Fruit fly (Drosophila melanogaster) whole organism, embryonic: ENCODE results near the gene Rab9Db.
A peak's percentile ranks its signal among the peaks of the same experiment; 100 is the strongest.

Experiments
- ATbp ChIP-seq: fragments of 200-800 bp; sonication (Bioruptor generic); optimal IDR thresholded peaks from 2 replicates; lab custom pipeline; 2017; ENCODE audit warnings: missing biosample characterization, mild to moderate bottlenecking, missing genetic modification characterization, missing genetic modification reagents
- C15 ChIP-seq: fragments of 200-800 bp; sonication (Bioruptor generic); IDR thresholded peaks from 3 replicates; pipeline ENCODE4 v1.3.6; 2022; ENCODE audit warnings: missing biosample characterization, missing genetic modification characterization
- CG10462 ChIP-seq: fragments of 200-800 bp; sonication (Bioruptor generic); optimal IDR thresholded peaks from 2 replicates; lab custom pipeline; 2016; ENCODE audit warnings: missing biosample characterization, missing genetic modification characterization
- CG10979 ChIP-seq: fragments of 200-800 bp; sonication (Bioruptor generic); optimal IDR thresholded peaks from 2 replicates; lab custom pipeline; 2018; ENCODE audit warnings: missing biosample characterization, mild to moderate bottlenecking, missing genetic modification characterization, moderate library complexity
- CG11560 ChIP-seq: fragments of 200-800 bp; sonication (Bioruptor generic); IDR thresholded peaks from 3 replicates; pipeline ENCODE4 v1.3.6; 2022; ENCODE audit warnings: missing biosample characterization, missing genetic modification characterization
- CG1233 ChIP-seq: fragments of 200-800 bp; sonication (Bioruptor generic); optimal IDR thresholded peaks from 4 replicates; lab custom pipeline; 2018; ENCODE audit warnings: missing biosample characterization, mild to moderate bottlenecking, missing genetic modification characterization
- CG14441 ChIP-seq: fragments of 200-800 bp; sonication (Bioruptor generic); IDR thresholded peaks from 2 replicates; pipeline ENCODE4 v1.3.6; 2022; ENCODE audit warnings: missing biosample characterization, missing genetic modification characterization
- CG14860 ChIP-seq: fragments of 200-800 bp; sonication (Bioruptor generic); IDR thresholded peaks from 3 replicates; pipeline ENCODE4 v1.3.6; 2022; ENCODE audit warnings: missing biosample characterization, missing genetic modification characterization; ENCODE audit not compliant: partially characterized antibody
- CG15011 ChIP-seq: fragments of 200-800 bp; sonication (Bioruptor generic); optimal IDR thresholded peaks from 3 replicates; lab custom pipeline; 2018; ENCODE audit warnings: missing biosample characterization, mild to moderate bottlenecking, missing genetic modification characterization
- CG15269 ChIP-seq: fragments of 200-800 bp; sonication (Bioruptor generic); optimal IDR thresholded peaks from 2 replicates; lab custom pipeline; 2018; ENCODE audit warnings: missing biosample characterization, mild to moderate bottlenecking, missing genetic modification characterization, moderate library complexity
- CG1529 ChIP-seq: fragments of 200-800 bp; sonication (Bioruptor generic); optimal IDR thresholded peaks from 3 replicates; lab custom pipeline; 2018; ENCODE audit warnings: missing biosample characterization, missing genetic modification characterization
- CG15514 ChIP-seq: fragments of 200-800 bp; sonication (Bioruptor generic); optimal IDR thresholded peaks from 3 replicates; lab custom pipeline; 2017; ENCODE audit warnings: missing biosample characterization, missing genetic modification characterization, mild to moderate bottlenecking, moderate library complexity, missing genetic modification reagents
- CG17829 ChIP-seq: fragments of 200-800 bp; optimal IDR thresholded peaks from 2 replicates; lab custom pipeline; 2019; ENCODE audit warnings: missing biosample characterization, mild to moderate bottlenecking, missing genetic modification characterization, moderate library complexity
- CG17912 ChIP-seq: fragments of 200-800 bp; sonication (Bioruptor generic); optimal IDR thresholded peaks from 2 replicates; lab custom pipeline; 2018; ENCODE audit warnings: missing biosample characterization, mild to moderate bottlenecking, missing genetic modification characterization
- CG31441 ChIP-seq: fragments of 200-800 bp; sonication (Bioruptor generic); IDR thresholded peaks from 2 replicates; pipeline ENCODE4 v1.3.6; 2022; ENCODE audit warnings: missing biosample characterization, missing genetic modification characterization
- CG3281 ChIP-seq: fragments of 200-800 bp; sonication (Bioruptor generic); optimal IDR thresholded peaks from 3 replicates; lab custom pipeline; 2017; ENCODE audit warnings: missing biosample characterization, mild to moderate bottlenecking, missing genetic modification characterization
- CG33213 ChIP-seq: fragments of 200-800 bp; sonication (Bioruptor generic); optimal IDR thresholded peaks from 3 replicates; lab custom pipeline; 2016; ENCODE audit warnings: missing biosample characterization, missing genetic modification characterization
- CG3838 ChIP-seq: fragments of 200-800 bp; sonication (Bioruptor generic); optimal IDR thresholded peaks from 3 replicates; lab custom pipeline; 2016; ENCODE audit warnings: missing biosample characterization, missing genetic modification characterization
- CG3847 ChIP-seq: fragments of 200-800 bp; sonication (Bioruptor generic); IDR thresholded peaks from 2 replicates; pipeline ENCODE4 v1.3.6; 2022; ENCODE audit warnings: missing biosample characterization, missing genetic modification characterization
- CG6272 ChIP-seq: fragments of 200-800 bp; sonication (Bioruptor generic); IDR thresholded peaks from 2 replicates; pipeline ENCODE4 v1.3.6; 2022; ENCODE audit warnings: missing biosample characterization, missing genetic modification characterization
- D19B ChIP-seq: fragments of 200-800 bp; sonication (Bioruptor generic); optimal IDR thresholded peaks from 2 replicates; lab custom pipeline; 2017; ENCODE audit warnings: missing biosample characterization, mild to moderate bottlenecking, missing genetic modification characterization
- Dfd ChIP-seq, 2 experiments: fragments of >200 bp; optimal IDR thresholded peaks; 2 replicates each; lab custom pipeline; 2017; ENCODE audit warnings: missing biosample characterization in 2 of 2, missing genetic modification characterization in 2 of 2
- Dll ChIP-seq: fragments of 200-800 bp; sonication (Bioruptor generic); IDR thresholded peaks from 4 replicates; pipeline ENCODE4 v1.3.6; 2022; ENCODE audit warnings: missing biosample characterization, missing genetic modification characterization; ENCODE audit not compliant: partially characterized antibody
- Doc3 ChIP-seq: fragments of 200-800 bp; sonication (Bioruptor generic); IDR thresholded peaks from 3 replicates; pipeline ENCODE4 v1.3.6; 2022; ENCODE audit warnings: missing biosample characterization, missing genetic modification characterization; ENCODE audit not compliant: partially characterized antibody
- HLH4C ChIP-seq: fragments of 200-800 bp; sonication (Bioruptor generic); IDR thresholded peaks from 3 replicates; pipeline ENCODE4 v1.3.6; 2022; ENCODE audit warnings: missing biosample characterization, missing genetic modification characterization; ENCODE audit not compliant: partially characterized antibody
- Hand ChIP-seq: fragments of 200-800 bp; sonication (Bioruptor generic); optimal IDR thresholded peaks from 2 replicates; lab custom pipeline; 2017; ENCODE audit warnings: mild to moderate bottlenecking, missing biosample characterization, missing genetic modification reagents, missing genetic modification characterization
- Lim3 ChIP-seq: fragments of 200-800 bp; sonication (Bioruptor generic); IDR thresholded peaks from 2 replicates; pipeline ENCODE4 v1.3.6; 2022; ENCODE audit warnings: missing biosample characterization, missing genetic modification characterization
- Ravus ChIP-seq: fragments of 200-800 bp; sonication (Bioruptor generic); IDR thresholded peaks from 2 replicates; pipeline ENCODE4 v1.3.6; 2022; ENCODE audit warnings: missing biosample characterization, missing genetic modification characterization
- Ssrp ChIP-seq: fragments of 200-800 bp; sonication (Bioruptor generic); optimal IDR thresholded peaks from 2 replicates; lab custom pipeline; 2018; ENCODE audit warnings: missing biosample characterization, mild to moderate bottlenecking, missing genetic modification characterization, moderate library complexity
- Stat92E ChIP-seq, 3 experiments: fragments of >200 bp in 2 of 3; fragments of 200-800 bp in 1 of 3; sonication (Bioruptor generic) in 1 of 3; optimal IDR thresholded peaks; 2 replicates each; lab custom pipeline; 2017 to 2019; ENCODE audit warnings: missing biosample characterization in 3 of 3, missing genetic modification characterization in 3 of 3, mild to moderate bottlenecking in 1 of 3, moderate library complexity in 1 of 3
- Taf1 ChIP-seq: fragments of 200-800 bp; sonication (Bioruptor generic); IDR thresholded peaks from 2 replicates; pipeline ENCODE4 v1.3.6; 2022; ENCODE audit warnings: missing biosample characterization, missing genetic modification characterization
- Usf ChIP-seq: fragments of 200-800 bp; sonication (Bioruptor generic); optimal IDR thresholded peaks from 2 replicates; lab custom pipeline; 2017; ENCODE audit warnings: missing genotype, missing biosample characterization, missing genetic modification characterization
- ase ChIP-seq: fragments of 200-800 bp; sonication (Bioruptor generic); IDR thresholded peaks from 3 replicates; pipeline ENCODE4 v1.3.6; 2022; ENCODE audit warnings: missing biosample characterization, missing genetic modification characterization
- bbx ChIP-seq: fragments of 200-800 bp; sonication (Bioruptor generic); IDR thresholded peaks from 2 replicates; pipeline ENCODE4 v1.3.6; 2022; ENCODE audit warnings: missing biosample characterization, missing genetic modification characterization; ENCODE audit not compliant: partially characterized antibody
- crp ChIP-seq, 2 experiments: fragments of 200-800 bp; sonication (Bioruptor generic); optimal IDR thresholded peaks; 2 replicates in 1 of 2; 3 replicates in 1 of 2; lab custom pipeline; 2017; ENCODE audit warnings: missing biosample characterization in 2 of 2, missing genetic modification characterization in 2 of 2, mild to moderate bottlenecking in 1 of 2, moderate library complexity in 1 of 2
- danr ChIP-seq: fragments of 200-800 bp; sonication (Bioruptor generic); IDR thresholded peaks from 2 replicates; pipeline ENCODE4 v1.3.6; 2022; ENCODE audit warnings: missing biosample characterization, missing genetic modification characterization
- klu ChIP-seq: fragments of 200-800 bp; sonication (Bioruptor generic); IDR thresholded peaks from 2 replicates; pipeline ENCODE4 v1.3.6; 2022; ENCODE audit warnings: missing biosample characterization, missing genetic modification characterization
- nerfin-2 ChIP-seq: fragments of 200-800 bp; sonication (Bioruptor generic); IDR thresholded peaks from 2 replicates; pipeline ENCODE4 v1.3.6; 2022; ENCODE audit warnings: missing biosample characterization, missing genetic modification characterization; ENCODE audit not compliant: partially characterized antibody
- nmo ChIP-seq: fragments of 200-800 bp; sonication (Bioruptor generic); optimal IDR thresholded peaks from 2 replicates; lab custom pipeline; 2018; ENCODE audit warnings: missing biosample characterization, mild to moderate bottlenecking, missing genetic modification characterization, moderate library complexity
- odd ChIP-seq: fragments of 200-800 bp; sonication (Bioruptor generic); optimal IDR thresholded peaks from 2 replicates; lab custom pipeline; 2017; ENCODE audit warnings: missing biosample characterization, mild to moderate bottlenecking, missing genetic modification characterization
- pan ChIP-seq, 4 experiments: fragments of >200 bp in 3 of 4; fragments of 200-800 bp in 1 of 4; sonication (Bioruptor generic) in 1 of 4; optimal IDR thresholded peaks in 3 of 4; IDR thresholded peaks in 1 of 4; 2 replicates each; pipeline versions ENCODE4 v1.3.6 to Lab custom; 2017 to 2022; ENCODE audit warnings: missing biosample characterization in 2 of 4, missing genetic modification characterization in 2 of 4, mixed read lengths in 1 of 4
- peb ChIP-seq: fragments of 200-800 bp; sonication (Bioruptor generic); IDR thresholded peaks from 2 replicates; pipeline ENCODE4 v1.3.6; 2022; ENCODE audit warnings: missing biosample characterization, missing genetic modification characterization
- pita ChIP-seq: fragments of 200-800 bp; sonication (Bioruptor generic); optimal IDR thresholded peaks from 2 replicates; lab custom pipeline; 2017; ENCODE audit warnings: missing biosample characterization, mild to moderate bottlenecking, missing genetic modification characterization
- psq ChIP-seq: fragments of 200-800 bp; sonication (Bioruptor generic); optimal IDR thresholded peaks from 2 replicates; lab custom pipeline; 2017; ENCODE audit warnings: missing biosample characterization, missing genetic modification characterization
- sqz ChIP-seq: fragments of 200-800 bp; sonication (Bioruptor generic); optimal IDR thresholded peaks from 3 replicates; lab custom pipeline; 2018; ENCODE audit warnings: missing biosample characterization, mild to moderate bottlenecking, missing genetic modification characterization
- tap ChIP-seq: fragments of 200-800 bp; optimal IDR thresholded peaks from 3 replicates; lab custom pipeline; 2019; ENCODE audit warnings: missing biosample characterization, mild to moderate bottlenecking, missing genetic modification characterization, moderate library complexity
- tgo ChIP-seq: fragments of 200-800 bp; sonication (Bioruptor generic); IDR thresholded peaks from 3 replicates; pipeline ENCODE4 v1.3.6; 2022; ENCODE audit warnings: missing biosample characterization, missing genetic modification characterization
- wek ChIP-seq: fragments of 200-800 bp; sonication (Bioruptor generic); optimal IDR thresholded peaks from 3 replicates; lab custom pipeline; 2018; ENCODE audit warnings: missing biosample characterization, mild to moderate bottlenecking, missing genetic modification characterization, moderate library complexity

Rab9Db gene

DNA sequence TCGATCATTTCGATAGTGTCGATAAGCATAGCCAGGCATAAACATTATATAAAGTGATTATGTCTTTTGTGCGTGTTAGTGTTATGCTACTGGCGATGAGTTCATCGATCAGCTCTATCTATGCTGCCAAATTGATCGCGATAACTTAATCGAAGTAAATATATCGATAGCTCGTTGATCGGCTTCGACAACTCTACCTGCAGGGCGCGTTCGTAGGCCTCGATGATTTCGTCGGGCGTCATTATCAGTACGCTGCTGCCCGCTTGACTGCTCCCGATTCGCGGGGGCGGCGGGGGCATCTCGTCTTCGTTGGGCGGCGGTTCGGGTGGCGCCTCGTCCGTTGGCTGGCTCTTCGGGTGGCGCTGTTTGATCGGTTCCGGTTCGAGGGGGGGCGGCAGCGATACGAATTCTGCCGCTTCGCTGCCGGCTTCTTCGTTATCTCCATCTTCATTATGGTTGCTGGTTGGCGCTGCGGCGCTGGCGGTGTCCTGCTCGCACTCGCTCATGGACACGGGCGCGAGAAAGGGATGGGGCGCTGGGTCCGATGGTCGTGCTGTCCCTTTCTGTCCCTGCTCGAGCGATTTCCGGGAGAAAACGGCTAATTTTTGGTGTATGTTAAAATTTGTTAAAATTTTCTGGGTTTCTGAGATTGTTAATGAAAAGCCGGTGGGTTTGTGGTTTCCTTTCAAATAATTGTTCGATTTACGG lies 20.8 kb downstream of the Rab9Db start, which contains the start of gene CG1628 (continued):
- TF ChIP-seq CG10979 (tag; lab: Kevin White, UChicago) = no peak
- TF ChIP-seq HLH4C = peak; percentile 66
- no peak for TF ChIP-seq CG11560
- no peak for TF ChIP-seq peb (GFP tag; lab: Robert Waterston, UW)
- TF ChIP-seq CG3838 = no peak
- peak; percentile 63 for TF ChIP-seq bbx (GFP tag; lab: Robert Waterston, UW)
- TF ChIP-seq Dfd (GFP tag; optimal IDR thresholded peaks at IDR 0.05; lab: Kevin White, UChicago) = no peak
- TF ChIP-seq Ssrp (tag; lab: Kevin White, UChicago) = peak; percentile 1
- TF ChIP-seq Hand (GFP tag; lab: Kevin White, UChicago) = no peak
- TF ChIP-seq CG31441 (GFP tag; lab: Robert Waterston, UW) = no peak; the same call in 1 of the 2 replicates
- no peak for TF ChIP-seq ATbp
- no peak for TF ChIP-seq CG1529 (GFP tag; lab: Kevin White, UChicago)
- no peak for TF ChIP-seq ase (GFP tag; lab: Robert Waterston, UW)
- no peak for TF ChIP-seq crp (GFP tag; optimal IDR thresholded peaks at IDR 0.05; lab: Kevin White, UChicago)
- TF ChIP-seq danr (GFP tag; lab: Robert Waterston, UW) = no peak
- TF ChIP-seq CG17912 (GFP tag; lab: Kevin White, UChicago) = peak; percentile 14
- no peak for TF ChIP-seq psq
- TF ChIP-seq CG33213 = no peak
- TF ChIP-seq CG14441 = peak; percentile 45; the same call in 1 of the 2 replicates
- 0 out of 3 replicates have a peak, but pooled peaks have one; percentile 25 for TF ChIP-seq Doc3 (GFP tag; lab: Robert Waterston, UW)
- no peak for TF ChIP-seq wek
- no peak for TF ChIP-seq CG15011 (GFP tag; lab: Kevin White, UChicago)
- TF ChIP-seq CG6272 (GFP tag; lab: Robert Waterston, UW) = no peak
- TF ChIP-seq Taf1 (GFP tag; lab: Robert Waterston, UW) = no peak
- TF ChIP-seq Lim3 (GFP tag; lab: Robert Waterston, UW) = no peak
- TF ChIP-seq pan (optimal IDR thresholded peaks at IDR 0.05; lab: Kevin White, UChicago) = no peak
- TF ChIP-seq pan (GFP tag; optimal IDR thresholded peaks at IDR 0.05 in 1 of 2, IDR thresholded peaks at IDR 0.05 in 1 of 2) = peak in 1 of 2 experiments; percentile 53
- no peak for TF ChIP-seq CG17829 (tag; lab: Kevin White, UChicago)
- TF ChIP-seq nmo (GFP tag; lab: Kevin White, UChicago) = peak; percentile 6
- TF ChIP-seq CG3847 (GFP tag; lab: Robert Waterston, UW) = peak; percentile 20; the same call in 1 of the 2 replicates
- TF ChIP-seq Stat92E (GFP tag; optimal IDR thresholded peaks at IDR 0.05; lab: Kevin White, UChicago) = no peak
- no peak for TF ChIP-seq pita (GFP tag; lab: Kevin White, UChicago)
- no peak for TF ChIP-seq Ravus (GFP tag; lab: Robert Waterston, UW)
- peak; percentile 43 for TF ChIP-seq CG15514 (GFP tag; lab: Kevin White, UChicago)
- TF ChIP-seq klu (GFP tag; lab: Robert Waterston, UW) = peak; percentile 87
- TF ChIP-seq CG15269 (tag; lab: Kevin White, UChicago) = no peak
- TF ChIP-seq CG14860 (GFP tag; lab: Robert Waterston, UW) = 0 out of 3 replicates have a peak, but pooled peaks have one; percentile 15
- no peak for TF ChIP-seq CG3281
- peak; percentile 34 for TF ChIP-seq CG1233
- TF ChIP-seq Dll = peak; percentile 68; the same call in 3 of the 4 replicates
- TF ChIP-seq odd (GFP tag; lab: Kevin White, UChicago) = no peak
- TF ChIP-seq C15 (GFP tag; lab: Robert Waterston, UW) = no peak
- peak; percentile 39 for TF ChIP-seq nerfin-2
- TF ChIP-seq Usf (GFP tag; lab: Kevin White, UChicago) = no peak
- TF ChIP-seq tgo (GFP tag; lab: Robert Waterston, UW) = no peak
- no peak for TF ChIP-seq tap (tag; lab: Kevin White, UChicago)
- TF ChIP-seq sqz (GFP tag; lab: Kevin White, UChicago) = no peak
- no peak for TF ChIP-seq CG10462
- no peak for TF ChIP-seq D19B (GFP tag; lab: Kevin White, UChicago)
